Fruit fly (Drosophila melanogaster) whole organism, embryonic: ENCODE results near the gene CG15044.
A peak's percentile ranks its signal among the peaks of the same experiment; 100 is the strongest.

ENCODE experiments used
- ATbp ChIP-seq: fragments of 200-800 bp; sonication (Bioruptor generic); optimal IDR thresholded peaks from 2 replicates; lab custom pipeline; 2017; ENCODE audit warnings: missing biosample characterization, mild to moderate bottlenecking, missing genetic modification characterization, missing genetic modification reagents
- Atf3 ChIP-seq: fragments of 200-800 bp; sonication (Bioruptor generic); optimal IDR thresholded peaks from 3 replicates; lab custom pipeline; 2016; ENCODE audit warnings: missing biosample characterization, missing genetic modification characterization
- Bteb2 ChIP-seq: fragments of 200-800 bp; sonication (Bioruptor generic); optimal IDR thresholded peaks from 2 replicates; lab custom pipeline; 2016; ENCODE audit warnings: missing biosample characterization, missing genetic modification characterization
- CG10321 ChIP-seq: fragments of 200-800 bp; sonication (Bioruptor generic); IDR thresholded peaks from 2 replicates; pipeline ENCODE4 v1.3.6; 2022; ENCODE audit warnings: missing biosample characterization, missing genetic modification characterization
- CG11085 ChIP-seq: fragments of 200-800 bp; sonication (Bioruptor generic); IDR thresholded peaks from 2 replicates; pipeline ENCODE4 v1.3.6; 2022; ENCODE audit warnings: missing biosample characterization, missing genetic modification characterization
- CG12391 ChIP-seq: fragments of 200-800 bp; sonication (Bioruptor generic); optimal IDR thresholded peaks from 3 replicates; lab custom pipeline; 2018; ENCODE audit warnings: missing biosample characterization, mild to moderate bottlenecking, missing genetic modification characterization, moderate library complexity
- CG15514 ChIP-seq: fragments of 200-800 bp; sonication (Bioruptor generic); optimal IDR thresholded peaks from 3 replicates; lab custom pipeline; 2017; ENCODE audit warnings: missing biosample characterization, missing genetic modification characterization, mild to moderate bottlenecking, moderate library complexity, missing genetic modification reagents
- CG17568 ChIP-seq: fragments of 200-800 bp; sonication (Bioruptor generic); optimal IDR thresholded peaks from 2 replicates; lab custom pipeline; 2018; ENCODE audit warnings: missing biosample characterization, mild to moderate bottlenecking, missing genetic modification characterization, moderate library complexity
- CG17829 ChIP-seq: fragments of 200-800 bp; optimal IDR thresholded peaks from 2 replicates; lab custom pipeline; 2019; ENCODE audit warnings: missing biosample characterization, mild to moderate bottlenecking, missing genetic modification characterization, moderate library complexity
- CG18011 ChIP-seq: fragments of 200-800 bp; sonication (Bioruptor generic); optimal IDR thresholded peaks from 2 replicates; lab custom pipeline; 2017; ENCODE audit warnings: missing biosample characterization, missing genetic modification characterization, mild to moderate bottlenecking, moderate library complexity, missing genotype
- CG30020 ChIP-seq: fragments of 200-800 bp; optimal IDR thresholded peaks from 2 replicates; lab custom pipeline; 2019; ENCODE audit warnings: missing biosample characterization, mild to moderate bottlenecking, missing genetic modification characterization, moderate library complexity
- CG30431 ChIP-seq: fragments of 200-800 bp; sonication (Bioruptor generic); optimal IDR thresholded peaks from 2 replicates; lab custom pipeline; 2017; ENCODE audit warnings: missing biosample characterization, missing genetic modification characterization
- CG3163 ChIP-seq: fragments of 200-800 bp; sonication (Bioruptor generic); optimal IDR thresholded peaks from 3 replicates; lab custom pipeline; 2016; ENCODE audit warnings: missing biosample characterization, missing genetic modification characterization
- CG32767 ChIP-seq: fragments of 200-800 bp; sonication (Bioruptor generic); IDR thresholded peaks from 2 replicates; pipeline ENCODE4 v1.3.6; 2022; ENCODE audit warnings: missing biosample characterization, missing genetic modification characterization
- CG3847 ChIP-seq: fragments of 200-800 bp; sonication (Bioruptor generic); IDR thresholded peaks from 2 replicates; pipeline ENCODE4 v1.3.6; 2022; ENCODE audit warnings: missing biosample characterization, missing genetic modification characterization
- CG4404 ChIP-seq: fragments of 200-800 bp; sonication (Bioruptor generic); IDR thresholded peaks from 2 replicates; pipeline ENCODE4 v1.3.6; 2022; ENCODE audit warnings: missing biosample characterization, missing genetic modification characterization
- CG4730 ChIP-seq: fragments of 200-800 bp; sonication (Bioruptor generic); IDR thresholded peaks from 2 replicates; pipeline ENCODE4 v1.3.6; 2022; ENCODE audit warnings: missing biosample characterization, missing genetic modification characterization
- CG5180 ChIP-seq: fragments of 200-800 bp; sonication (Bioruptor generic); optimal IDR thresholded peaks from 3 replicates; lab custom pipeline; 2017; ENCODE audit warnings: missing biosample characterization, missing genetic modification characterization, mild to moderate bottlenecking, moderate library complexity, missing genetic modification reagents
- CG6765 ChIP-seq: fragments of 200-800 bp; sonication (Bioruptor generic); optimal IDR thresholded peaks from 3 replicates; lab custom pipeline; 2017; ENCODE audit warnings: missing biosample characterization, mild to moderate bottlenecking, missing genetic modification characterization
- CG8290 ChIP-seq, 3 experiments: fragments of 200-800 bp; sonication (Bioruptor generic); optimal IDR thresholded peaks; 2 replicates each; lab custom pipeline; 2016 to 2019; ENCODE audit warnings: missing biosample characterization in 3 of 3, missing genetic modification characterization in 3 of 3, mild to moderate bottlenecking in 2 of 3, moderate library complexity in 1 of 3
- CG9876 ChIP-seq: fragments of 200-800 bp; sonication (Bioruptor generic); optimal IDR thresholded peaks from 2 replicates; lab custom pipeline; 2016; ENCODE audit warnings: missing biosample characterization, missing genetic modification characterization
- CG9932 ChIP-seq: fragments of 200-800 bp; sonication (Bioruptor generic); IDR thresholded peaks from 2 replicates; pipeline ENCODE4 v1.3.6; 2022; ENCODE audit warnings: missing biosample characterization, missing genetic modification characterization
- CHES-1-like ChIP-seq: fragments of 200-800 bp; sonication (Bioruptor generic); optimal IDR thresholded peaks from 2 replicates; lab custom pipeline; 2016; ENCODE audit warnings: missing biosample characterization, missing genetic modification characterization
- Camta ChIP-seq: fragments of 200-800 bp; sonication (Bioruptor generic); optimal IDR thresholded peaks from 2 replicates; lab custom pipeline; 2016; ENCODE audit warnings: missing biosample characterization, missing genetic modification characterization
- E2f2 ChIP-seq: fragments of 200-800 bp; sonication (Bioruptor generic); IDR thresholded peaks from 2 replicates; pipeline ENCODE4 v1.3.6; 2022; ENCODE audit warnings: missing biosample characterization, missing genetic modification characterization
- Kr ChIP-seq: fragments of 200-800 bp; sonication (Bioruptor generic); optimal IDR thresholded peaks from 2 replicates; lab custom pipeline; 2017; ENCODE audit warnings: missing biosample characterization, mild to moderate bottlenecking, missing genetic modification characterization
- Lhr ChIP-seq: fragments of 200-800 bp; sonication (Bioruptor generic); optimal IDR thresholded peaks from 3 replicates; lab custom pipeline; 2017; ENCODE audit warnings: mild to moderate bottlenecking, missing biosample characterization, missing genetic modification reagents, missing genetic modification characterization
- Neu2 ChIP-seq: fragments of 200-800 bp; sonication (Bioruptor generic); optimal IDR thresholded peaks from 3 replicates; lab custom pipeline; 2016; ENCODE audit warnings: missing biosample characterization, missing genetic modification characterization, borderline replicate concordance
- Nf-YC ChIP-seq: fragments of 200-800 bp; optimal IDR thresholded peaks from 3 replicates; lab custom pipeline; 2019; ENCODE audit warnings: missing biosample characterization, mild to moderate bottlenecking, missing genetic modification characterization, moderate library complexity
- Opbp ChIP-seq: fragments of 200-800 bp; sonication (Bioruptor generic); IDR thresholded peaks from 3 replicates; pipeline ENCODE4 v1.3.6; 2022; ENCODE audit warnings: missing biosample characterization, missing genetic modification characterization; ENCODE audit not compliant: partially characterized antibody
- Sox100B ChIP-seq: fragments of 200-800 bp; sonication (Bioruptor generic); optimal IDR thresholded peaks from 3 replicates; lab custom pipeline; 2018; ENCODE audit warnings: missing biosample characterization, mild to moderate bottlenecking, missing genetic modification characterization
- Taf1 ChIP-seq: fragments of 200-800 bp; sonication (Bioruptor generic); IDR thresholded peaks from 2 replicates; pipeline ENCODE4 v1.3.6; 2022; ENCODE audit warnings: missing biosample characterization, missing genetic modification characterization
- Xbp1 ChIP-seq: fragments of 200-800 bp; sonication (Bioruptor generic); optimal IDR thresholded peaks from 3 replicates; lab custom pipeline; 2016; ENCODE audit warnings: missing biosample characterization, mild to moderate bottlenecking, missing genetic modification characterization
- ap ChIP-seq: fragments of 200-800 bp; sonication (Bioruptor generic); IDR thresholded peaks from 2 replicates; pipeline ENCODE4 v1.3.6; 2022; ENCODE audit warnings: missing biosample characterization, missing genetic modification characterization
- ase ChIP-seq: fragments of 200-800 bp; sonication (Bioruptor generic); IDR thresholded peaks from 3 replicates; pipeline ENCODE4 v1.3.6; 2022; ENCODE audit warnings: missing biosample characterization, missing genetic modification characterization
- az2 ChIP-seq: fragments of 200-800 bp; sonication (Bioruptor generic); optimal IDR thresholded peaks from 3 replicates; lab custom pipeline; 2016; ENCODE audit warnings: missing biosample characterization, missing genetic modification characterization
- da ChIP-seq: fragments of 200-800 bp; sonication (Bioruptor generic); optimal IDR thresholded peaks from 2 replicates; lab custom pipeline; 2016; ENCODE audit warnings: missing biosample characterization, missing genetic modification characterization
- gce ChIP-seq: fragments of 200-800 bp; sonication (Bioruptor generic); IDR thresholded peaks from 3 replicates; pipeline ENCODE4 v1.3.6; 2022; ENCODE audit warnings: missing biosample characterization, missing genetic modification characterization
- gfzf ChIP-seq: fragments of 200-800 bp; sonication (Bioruptor generic); optimal IDR thresholded peaks from 2 replicates; lab custom pipeline; 2016; ENCODE audit warnings: missing biosample characterization, mild to moderate bottlenecking, missing genetic modification characterization, moderate library complexity
- grau ChIP-seq: fragments of 200-800 bp; optimal IDR thresholded peaks from 3 replicates; lab custom pipeline; 2019; ENCODE audit warnings: missing biosample characterization, mild to moderate bottlenecking, missing genetic modification characterization, moderate library complexity
- ind ChIP-seq: fragments of 200-800 bp; sonication (Bioruptor generic); optimal IDR thresholded peaks from 3 replicates; lab custom pipeline; 2016; ENCODE audit warnings: missing biosample characterization, missing genetic modification characterization
- lmd ChIP-seq: fragments of 200-800 bp; sonication (Bioruptor generic); IDR thresholded peaks from 2 replicates; pipeline ENCODE4 v1.3.6; 2022; ENCODE audit warnings: missing biosample characterization, missing genetic modification characterization
- repo ChIP-seq: fragments of 200-800 bp; sonication (Bioruptor generic); optimal IDR thresholded peaks from 2 replicates; lab custom pipeline; 2016; ENCODE audit warnings: missing biosample characterization, missing genetic modification characterization
- sc ChIP-seq, 3 experiments: fragments of >200 bp in 2 of 3; fragments of 200-800 bp in 1 of 3; sonication (Bioruptor generic) in 1 of 3; optimal IDR thresholded peaks; 2 replicates in 2 of 3; 3 replicates in 1 of 3; lab custom pipeline; 2017; ENCODE audit warnings: mild to moderate bottlenecking in 1 of 3, missing biosample characterization in 1 of 3, missing genetic modification characterization in 1 of 3, missing genetic modification reagents in 1 of 3
- sqz ChIP-seq: fragments of 200-800 bp; sonication (Bioruptor generic); optimal IDR thresholded peaks from 3 replicates; lab custom pipeline; 2018; ENCODE audit warnings: missing biosample characterization, mild to moderate bottlenecking, missing genetic modification characterization
- tx ChIP-seq: fragments of 200-800 bp; sonication (Bioruptor generic); optimal IDR thresholded peaks from 2 replicates; lab custom pipeline; 2016; ENCODE audit warnings: missing biosample characterization, missing genetic modification characterization
- usp ChIP-seq: fragments of >200 bp; optimal IDR thresholded peaks from 2 replicates; lab custom pipeline; 2017; ENCODE audit warnings: missing biosample characterization, missing genetic modification characterization
- vvl ChIP-seq: fragments of 200-800 bp; sonication (Bioruptor generic); IDR thresholded peaks from 2 replicates; pipeline ENCODE4 v1.3.6; 2022; ENCODE audit warnings: missing biosample characterization, missing genetic modification characterization
- zfh1 ChIP-seq: fragments of 200-800 bp; sonication (Bioruptor generic); IDR thresholded peaks from 3 replicates; pipeline ENCODE4 v1.3.6; 2022; ENCODE audit warnings: missing biosample characterization, missing genetic modification characterization

CG15044 gene

dm6 chrX:18517415-18517814 is 25.6 kb upstream of the CG15044 start (continued):
- TF ChIP-seq Xbp1 (GFP tag; lab: Kevin White, UChicago) (peak; percentile 57), CG11085 (GFP tag; lab: Robert Waterston, UW) (no peak), CG17568 (GFP tag; lab: Kevin White, UChicago) (peak; percentile 46), Camta (GFP tag; lab: Kevin White, UChicago) (peak; percentile 25), CG4730 (GFP tag; lab: Robert Waterston, UW) (0 out of 2 replicates have a peak, but pooled peaks have one; percentile 7), lmd (peak; percentile 48; the same call in 1 of the 2 replicates), grau (tag; lab: Kevin White, UChicago) (peak; percentile 29), zfh1 (GFP tag; lab: Robert Waterston, UW) (peak; percentile 72), CG32767 (GFP tag; lab: Robert Waterston, UW) (no peak), Neu2 (GFP tag; lab: Kevin White, UChicago) (no peak), CG15514 (GFP tag; lab: Kevin White, UChicago) (no peak), Nf-YC (tag; lab: Kevin White, UChicago) (peak; percentile 10), Lhr (GFP tag; lab: Kevin White, UChicago) (peak; percentile 43), Sox100B (GFP tag; lab: Kevin White, UChicago) (no peak), az2 (GFP tag; lab: Kevin White, UChicago) (peak; percentile 46), ap (GFP tag; lab: Robert Waterston, UW) (no peak), sc (optimal IDR thresholded peaks at IDR 0.05; lab: Kevin White, UChicago) (no peak), sc (GFP tag; optimal IDR thresholded peaks at IDR 0.05; lab: Kevin White, UChicago) (peak; percentile 12)

- TF ChIP-seq usp (GFP tag; lab: Kevin White, UChicago) (no peak), CG18011 (GFP tag; lab: Kevin White, UChicago) (no peak), CG9932 (GFP tag; lab: Robert Waterston, UW) (peak; percentile 53; the same call in 1 of the 2 replicates), vvl (GFP tag; lab: Robert Waterston, UW) (peak; percentile 21), sqz (GFP tag; lab: Kevin White, UChicago) (no peak), Bteb2 (GFP tag; lab: Kevin White, UChicago) (no peak), Opbp (GFP tag; lab: Robert Waterston, UW) (no peak), gfzf (no peak), ase (GFP tag; lab: Robert Waterston, UW) (no peak), Taf1 (GFP tag; lab: Robert Waterston, UW) (no peak), CG8290 (GFP tag; optimal IDR thresholded peaks at IDR 0.05; lab: Kevin White, UChicago) (peak; percentile 4), CG8290 (tag; optimal IDR thresholded peaks at IDR 0.05; lab: Kevin White, UChicago) (peak in 1 of 2 experiments; percentile 66), gce (GFP tag; lab: Robert Waterston, UW) (no peak), ATbp (GFP tag; lab: Kevin White, UChicago) (no peak), Atf3 (GFP tag; lab: Kevin White, UChicago) (no peak), repo (GFP tag; lab: Kevin White, UChicago) (no peak), CG5180 (GFP tag; lab: Kevin White, UChicago) (no peak), CG10321 (GFP tag; lab: Robert Waterston, UW) (peak; percentile 91), CHES-1-like (GFP tag; lab: Kevin White, UChicago) (no peak), CG4404 (GFP tag; lab: Robert Waterston, UW) (no peak), Kr (GFP tag; lab: Kevin White, UChicago) (no peak), CG12391 (tag; lab: Kevin White, UChicago) (peak; percentile 32), CG30020 (no peak), da (GFP tag; lab: Kevin White, UChicago) (no peak), E2f2 (GFP tag; lab: Robert Waterston, UW) (no peak), CG3163 (GFP tag; lab: Kevin White, UChicago) (no peak), CG6765 (GFP tag; lab: Kevin White, UChicago) (no peak), tx (GFP tag; lab: Kevin White, UChicago) (no peak), CG30431 (GFP tag; lab: Kevin White, UChicago) (no peak), CG3847 (GFP tag; lab: Robert Waterston, UW) (no peak), CG9876 (GFP tag; lab: Kevin White, UChicago) (no peak), CG17829 (tag; lab: Kevin White, UChicago) (no peak), ind (GFP tag; lab: Kevin White, UChicago) (peak; percentile 3)
These were observed 24.3 kb upstream of the CG15044 start for dm6 chrX:18515988-18516541.
